Fruit fly (Drosophila melanogaster): Measurements from ENCODE around the gene fws.
A peak's percentile ranks its signal among the peaks of the same experiment; 100 is the strongest.

The fws gene

dm6 chr2L:17472582-17473524 lies 8.0 kb downstream of the fws start, which contains the start of gene BicD:
Gene BicD (minus strand): TSS chr2L:17473215.
- TF ChIP-seq jumu (GFP tag; optimal IDR thresholded peaks at IDR 0.05): no peak
- peak; percentile 2 for TF ChIP-seq Blimp-1 (GFP tag; optimal IDR thresholded peaks at IDR 0.05)
- TF ChIP-seq H2.0 (GFP tag; IDR thresholded peaks at IDR 0.05): no peak
- TF ChIP-seq corto (GFP tag; optimal IDR thresholded peaks at IDR 0.05): no peak
- 0 out of 2 replicates have a peak, but pooled peaks have one; percentile 7 for TF ChIP-seq CG17612 (GFP tag; IDR thresholded peaks at IDR 0.05)
- peak; percentile 5 for TF ChIP-seq CG3163 (GFP tag; optimal IDR thresholded peaks at IDR 0.05)
- TF ChIP-seq CG13424 (tag; optimal IDR thresholded peaks at IDR 0.05): peak; percentile 4
- TF ChIP-seq CG12659 (GFP tag; optimal IDR thresholded peaks at IDR 0.05): peak; percentile 80
- TF ChIP-seq Sin3A (optimal IDR thresholded peaks at IDR 0.05): peak; percentile 9
- no peak for TF ChIP-seq MTF-1 (GFP tag; optimal IDR thresholded peaks at IDR 0.05; ENCODE audit: borderline replicate concordance)
- TF ChIP-seq CG14860 (GFP tag; IDR thresholded peaks at IDR 0.05; ENCODE audit: partially characterized antibody): peak; percentile 54
- no peak for TF ChIP-seq fu2 (GFP tag; optimal IDR thresholded peaks at IDR 0.05)
- TF ChIP-seq bbx (GFP tag; IDR thresholded peaks at IDR 0.05; ENCODE audit: partially characterized antibody): no peak; the same call in 1 of the 2 replicates
- peak; percentile 91 for TF ChIP-seq CG7357 (GFP tag; IDR thresholded peaks at IDR 0.05)
- TF ChIP-seq NC2α (GFP tag; optimal IDR thresholded peaks at IDR 0.05): no peak
- TF ChIP-seq NfI (GFP tag; optimal IDR thresholded peaks at IDR 0.05): no peak
- TF ChIP-seq Scr (GFP tag; IDR thresholded peaks at IDR 0.05; ENCODE audit: partially characterized antibody): peak; percentile 70
- TF ChIP-seq CG9797 (GFP tag; optimal IDR thresholded peaks at IDR 0.05): peak; percentile 80
- TF ChIP-seq PHDP (tag; optimal IDR thresholded peaks at IDR 0.05): peak; percentile 5
- TF ChIP-seq nau (GFP tag; optimal IDR thresholded peaks at IDR 0.05): no peak
- TF ChIP-seq HLH4C (GFP tag; IDR thresholded peaks at IDR 0.05; ENCODE audit: partially characterized antibody): peak; percentile 80
- peak; percentile 46 for TF ChIP-seq CG17802 (tag; optimal IDR thresholded peaks at IDR 0.05)
- no peak for TF ChIP-seq tin (GFP tag; optimal IDR thresholded peaks at IDR 0.05)
- no peak for TF ChIP-seq CG10274 (GFP tag; optimal IDR thresholded peaks at IDR 0.05)
- peak; percentile 14 for TF ChIP-seq CG2120 (GFP tag; optimal IDR thresholded peaks at IDR 0.05)
- peak; percentile 11 for TF ChIP-seq CG18262 (tag; optimal IDR thresholded peaks at IDR 0.05)
- peak; percentile 42 for TF ChIP-seq zen (tag; optimal IDR thresholded peaks at IDR 0.05)
- peak; percentile 32 for TF ChIP-seq Ets97D (GFP tag; optimal IDR thresholded peaks at IDR 0.05)
- peak in 1 of 2 experiments; percentile 62 for TF ChIP-seq Pdp1 (GFP tag; optimal IDR thresholded peaks at IDR 0.05)
- TF ChIP-seq Dek (tag; optimal IDR thresholded peaks at IDR 0.05): peak; percentile 24
- peak; percentile 74 for TF ChIP-seq CG15514 (GFP tag; optimal IDR thresholded peaks at IDR 0.05)
- peak; percentile 32; the same call in 1 of the 2 replicates for TF ChIP-seq ato (GFP tag; IDR thresholded peaks at IDR 0.05; ENCODE audit: partially characterized antibody)
- peak; percentile 99 for TF ChIP-seq nerfin-1 (tag; optimal IDR thresholded peaks at IDR 0.05)
- peak; percentile 77 for TF ChIP-seq Dref (GFP tag; IDR thresholded peaks at IDR 0.05)
- no peak for TF ChIP-seq CG1529 (GFP tag; optimal IDR thresholded peaks at IDR 0.05)
- peak; percentile 69 for TF ChIP-seq CG10267 (tag; optimal IDR thresholded peaks at IDR 0.05)
- peak; percentile 46 for TF ChIP-seq Dp (GFP tag; optimal IDR thresholded peaks at IDR 0.05)
- no peak for TF ChIP-seq HLH3B (GFP tag; IDR thresholded peaks at IDR 0.05)
- TF ChIP-seq wor (GFP tag; IDR thresholded peaks at IDR 0.05): no peak
- TF ChIP-seq gro (GFP tag; optimal IDR thresholded peaks at IDR 0.05): no peak
- TF ChIP-seq phol (tag; optimal IDR thresholded peaks at IDR 0.05): peak; percentile 58
- TF ChIP-seq stwl (tag; optimal IDR thresholded peaks at IDR 0.05): peak; percentile 79
- TF ChIP-seq CG4617 (GFP tag; optimal IDR thresholded peaks at IDR 0.05; ENCODE audit: borderline replicate concordance): peak; percentile 38
- no peak for TF ChIP-seq CG10565 (GFP tag; optimal IDR thresholded peaks at IDR 0.05)
- no peak for TF ChIP-seq sqz (GFP tag; optimal IDR thresholded peaks at IDR 0.05)
- peak; percentile 41; the same call in 1 of the 2 replicates for TF ChIP-seq E2f2 (GFP tag; IDR thresholded peaks at IDR 0.05)
- TF ChIP-seq sd (tag; optimal IDR thresholded peaks at IDR 0.05): peak; percentile 98

Measured in whole organism, embryonic.